Worm (Caenorhabditis elegans) whole organism, young adult: ENCODE data around the gene msp-152.

ENCODE experiments used
- B0019.2 ChIP-seq: fragments of 200-800 bp; sonication (Bioruptor generic); conservative IDR thresholded peaks from 2 replicates; pipeline ENCODE4 v1.3.6; 2022; ENCODE audit warnings: missing genetic modification reagents, missing genetic modification characterization, missing compliant biosample characterization
- B0336.3 ChIP-seq: fragments of 200-800 bp; sonication (Bioruptor generic); IDR thresholded peaks from 2 replicates; pipeline ENCODE4 v1.3.6; 2022; ENCODE audit warnings: missing genetic modification characterization, missing compliant biosample characterization
- C06A6.2 ChIP-seq: fragments of 200-800 bp; sonication (Bioruptor generic); conservative IDR thresholded peaks from 2 replicates; pipeline ENCODE4 v1.3.6; 2022; ENCODE audit warnings: missing genetic modification characterization, missing compliant biosample characterization
- F10E7.11 ChIP-seq: sonication (generic microtip); optimal IDR thresholded peaks from 2 replicates; lab custom pipeline; 2017; ENCODE audit warnings: mild to moderate bottlenecking, missing genetic modification characterization, moderate library complexity, missing compliant biosample characterization
- F37B4.10 ChIP-seq: fragments of 200-800 bp; sonication (Bioruptor generic); IDR thresholded peaks from 2 replicates; pipeline ENCODE4 v1.3.6; 2022; ENCODE audit warnings: missing genetic modification characterization, missing compliant biosample characterization
- F39B2.1 ChIP-seq: fragments of 200-800 bp; sonication (Bioruptor generic); IDR thresholded peaks from 2 replicates; pipeline ENCODE4 v1.3.6; 2022; ENCODE audit warnings: missing genetic modification reagents, missing genetic modification characterization, missing compliant biosample characterization
- F49E8.2 ChIP-seq: sonication (generic microtip); optimal IDR thresholded peaks from 3 replicates; lab custom pipeline; 2017; ENCODE audit warnings: missing genetic modification characterization, mild to moderate bottlenecking, missing compliant biosample characterization, antibody characterized with exemption, moderate library complexity; ENCODE audit not compliant: insufficient read depth
- F52B5.7 ChIP-seq: sonication (generic microtip); optimal IDR thresholded peaks from 2 replicates; lab custom pipeline; 2016; ENCODE audit warnings: mild to moderate bottlenecking, missing genetic modification characterization, missing compliant biosample characterization
- F55B11.4 ChIP-seq: sonication (generic microtip); optimal IDR thresholded peaks from 2 replicates; lab custom pipeline; 2016; ENCODE audit warnings: missing compliant biosample characterization, missing genetic modification characterization, borderline replicate concordance; ENCODE audit not compliant: insufficient read depth
- F57A8.1 ChIP-seq: fragments of 200-800 bp; sonication (Bioruptor generic); optimal IDR thresholded peaks from 2 replicates; lab custom pipeline; 2018; ENCODE audit warnings: mild to moderate bottlenecking, missing genetic modification characterization, moderate library complexity, missing compliant biosample characterization
- F57C9.4 ChIP-seq: sonication (generic microtip); optimal IDR thresholded peaks from 2 replicates; lab custom pipeline; 2017; ENCODE audit warnings: mild to moderate bottlenecking, missing genetic modification characterization, missing compliant biosample characterization
- Y56A3A.18 ChIP-seq: fragments of 200-800 bp; sonication (Bioruptor generic); IDR thresholded peaks from 2 replicates; pipeline ENCODE4 v1.3.6; 2022; ENCODE audit warnings: missing genetic modification reagents, missing genetic modification characterization, missing compliant biosample characterization
- akir-1 ChIP-seq: fragments of 200-800 bp; sonication (Bioruptor generic); optimal IDR thresholded peaks from 2 replicates; lab custom pipeline; 2018; ENCODE audit warnings: mild to moderate bottlenecking, missing genetic modification characterization, moderate library complexity, missing compliant biosample characterization
- ama-1 ChIP-seq, 3 experiments: fragments of 150-350 bp in 1 of 3; sonication (generic microtip) in 2 of 3; optimal IDR thresholded peaks; 2 replicates each; lab custom pipeline; 2014 to 2018; ENCODE audit warnings: missing biosample characterization in 2 of 3, missing genetic modification characterization in 2 of 3, missing genetic modification reagents in 2 of 3
- atf-7 ChIP-seq: sonication (generic microtip); optimal IDR thresholded peaks from 2 replicates; lab custom pipeline; 2017; ENCODE audit warnings: mild to moderate bottlenecking, missing genetic modification characterization, missing compliant biosample characterization
- attf-3 ChIP-seq: fragments of 200-800 bp; sonication (Bioruptor generic); conservative IDR thresholded peaks from 2 replicates; pipeline ENCODE4 v1.3.6; 2022; ENCODE audit warnings: missing genetic modification reagents, missing genetic modification characterization, missing compliant biosample characterization
- ccch-3 ChIP-seq: fragments of 200-800 bp; sonication (Bioruptor generic); optimal IDR thresholded peaks from 2 replicates; lab custom pipeline; 2018; ENCODE audit warnings: mild to moderate bottlenecking, missing genetic modification characterization, missing compliant biosample characterization
- cebp-2 ChIP-seq: fragments of 200-800 bp; sonication (Bioruptor generic); IDR thresholded peaks from 2 replicates; pipeline ENCODE4 v1.3.6; 2022; ENCODE audit warnings: missing genetic modification characterization, missing compliant biosample characterization
- ceh-58 ChIP-seq: fragments of 200-800 bp; sonication (Bioruptor generic); IDR thresholded peaks from 2 replicates; pipeline ENCODE4 v1.3.6; 2022; ENCODE audit warnings: missing genetic modification characterization, missing compliant biosample characterization
- ceh-91 ChIP-seq: fragments of 200-800 bp; sonication (Bioruptor generic); IDR thresholded peaks from 2 replicates; pipeline ENCODE4 v1.3.6; 2022; ENCODE audit warnings: missing genetic modification reagents, missing genetic modification characterization, missing compliant biosample characterization
- chd-7 ChIP-seq: sonication (generic microtip); optimal IDR thresholded peaks from 2 replicates; lab custom pipeline; 2016; ENCODE audit warnings: mild to moderate bottlenecking, missing genetic modification characterization, moderate library complexity, missing compliant biosample characterization
- die-1 ChIP-seq: sonication (generic microtip); optimal IDR thresholded peaks from 2 replicates; lab custom pipeline; 2016; ENCODE audit warnings: missing genotype, mild to moderate bottlenecking, missing genetic modification characterization, missing compliant biosample characterization
- egl-18 ChIP-seq: fragments of 200-800 bp; sonication (Bioruptor generic); IDR thresholded peaks from 2 replicates; pipeline ENCODE4 v1.3.6; 2022; ENCODE audit warnings: missing genetic modification reagents, missing genetic modification characterization, missing compliant biosample characterization
- ekl-4 ChIP-seq: fragments of 200-800 bp; sonication (Bioruptor generic); IDR thresholded peaks from 2 replicates; pipeline ENCODE4 v1.3.6; 2022; ENCODE audit warnings: missing genetic modification reagents, missing genetic modification characterization, missing compliant biosample characterization
- him-1 ChIP-seq: sonication (generic microtip); optimal IDR thresholded peaks from 2 replicates; lab custom pipeline; 2016; ENCODE audit warnings: missing genotype, missing genetic modification reagents, missing genetic modification characterization, missing compliant biosample characterization
- hmg-1.2 ChIP-seq: fragments of 200-800 bp; sonication (Bioruptor generic); IDR thresholded peaks from 2 replicates; pipeline ENCODE4 v1.3.6; 2022; ENCODE audit warnings: missing genetic modification reagents, missing genetic modification characterization, missing compliant biosample characterization
- hrde-1 ChIP-seq: sonication (generic microtip); optimal IDR thresholded peaks from 2 replicates; lab custom pipeline; 2016; ENCODE audit warnings: missing genetic modification characterization, mild to moderate bottlenecking, missing compliant biosample characterization, moderate library complexity, missing genotype, missing genetic modification reagents, borderline replicate concordance
- lag-1 ChIP-seq: fragments of 200-800 bp; sonication (Bioruptor generic); IDR thresholded peaks from 2 replicates; pipeline ENCODE4 v1.3.6; 2022; ENCODE audit warnings: missing genetic modification reagents, missing genetic modification characterization, missing compliant biosample characterization
- let-526 ChIP-seq: fragments of 200-800 bp; sonication (Bioruptor generic); IDR thresholded peaks from 2 replicates; pipeline ENCODE4 v1.3.6; 2022; ENCODE audit warnings: missing genetic modification reagents, missing genetic modification characterization, missing compliant biosample characterization
- lin-35 ChIP-seq, 3 experiments: fragments of 150-350 bp in 2 of 3; sonication (generic microtip) in 1 of 3; optimal IDR thresholded peaks; 2 replicates each; lab custom pipeline; 2014 to 2018; ENCODE audit warnings: missing biosample characterization in 3 of 3, missing genetic modification characterization in 3 of 3, missing genetic modification reagents in 3 of 3
- lsy-27 ChIP-seq: sonication (generic microtip); optimal IDR thresholded peaks from 2 replicates; lab custom pipeline; 2017; ENCODE audit warnings: missing genetic modification characterization, mild to moderate bottlenecking, missing compliant biosample characterization, antibody characterized with exemption, missing genotype, borderline replicate concordance; ENCODE audit not compliant: insufficient read depth
- mel-28 ChIP-seq: sonication (generic microtip); optimal IDR thresholded peaks from 2 replicates; lab custom pipeline; 2016; ENCODE audit warnings: borderline replicate concordance, mild to moderate bottlenecking, missing genetic modification characterization, missing compliant biosample characterization
- nhr-120 ChIP-seq: fragments of 200-800 bp; sonication (Bioruptor generic); IDR thresholded peaks from 2 replicates; pipeline ENCODE4 v1.3.6; 2022; ENCODE audit warnings: missing genetic modification characterization, missing compliant biosample characterization
- nhr-80 ChIP-seq: sonication (generic microtip); optimal IDR thresholded peaks from 2 replicates; lab custom pipeline; 2016; ENCODE audit warnings: missing genetic modification characterization, missing compliant biosample characterization
- rec-8 ChIP-seq, 2 experiments: sonication (generic microtip); optimal IDR thresholded peaks; 2 replicates each; lab custom pipeline; 2016; ENCODE audit warnings: mild to moderate bottlenecking in 2 of 2, missing genetic modification characterization in 2 of 2, missing genetic modification reagents in 2 of 2, missing genotype in 2 of 2, missing biosample characterization in 1 of 2, missing compliant biosample characterization in 1 of 2, moderate library complexity in 1 of 2
- sdz-38 ChIP-seq: sonication (generic microtip); optimal IDR thresholded peaks from 2 replicates; lab custom pipeline; 2016; ENCODE audit warnings: missing genotype, missing genetic modification characterization, missing compliant biosample characterization
- sea-2 ChIP-seq: fragments of 200-800 bp; sonication (Bioruptor generic); IDR thresholded peaks from 2 replicates; pipeline ENCODE4 v1.3.6; 2022; ENCODE audit warnings: missing genetic modification characterization, missing compliant biosample characterization
- snpc-1.1 ChIP-seq: sonication (generic microtip); optimal IDR thresholded peaks from 2 replicates; lab custom pipeline; 2017; ENCODE audit warnings: missing genetic modification characterization, mild to moderate bottlenecking, missing compliant biosample characterization, antibody characterized with exemption, moderate library complexity, missing genotype, missing genetic modification reagents; ENCODE audit not compliant: insufficient read depth
- snpc-1.3 ChIP-seq: sonication (generic microtip); optimal IDR thresholded peaks from 2 replicates; lab custom pipeline; 2017; ENCODE audit warnings: missing genetic modification characterization, mild to moderate bottlenecking, missing compliant biosample characterization, antibody characterized with exemption, moderate library complexity, missing genotype, missing genetic modification reagents; ENCODE audit not compliant: insufficient read depth
- snpc-3.4 ChIP-seq: sonication (generic microtip); optimal IDR thresholded peaks from 2 replicates; lab custom pipeline; 2017; ENCODE audit warnings: missing genetic modification characterization, mild to moderate bottlenecking, missing compliant biosample characterization, antibody characterized with exemption, moderate library complexity, missing genotype, missing genetic modification reagents
- somi-1 ChIP-seq: fragments of 200-800 bp; sonication (Bioruptor generic); optimal IDR thresholded peaks from 2 replicates; lab custom pipeline; 2018; ENCODE audit warnings: mild to moderate bottlenecking, missing genetic modification characterization, missing compliant biosample characterization
- sptf-2 ChIP-seq: fragments of 200-800 bp; sonication (Bioruptor generic); optimal IDR thresholded peaks from 2 replicates; lab custom pipeline; 2018; ENCODE audit warnings: mild to moderate bottlenecking, missing genetic modification characterization, missing compliant biosample characterization
- tbx-9 ChIP-seq: sonication (generic microtip); optimal IDR thresholded peaks from 2 replicates; lab custom pipeline; 2016; ENCODE audit warnings: borderline replicate concordance, missing genetic modification characterization, inconsistent platforms, missing compliant biosample characterization
- unc-130 ChIP-seq: sonication (generic microtip); optimal IDR thresholded peaks from 2 replicates; lab custom pipeline; 2016; ENCODE audit warnings: missing genetic modification reagents, missing genetic modification characterization, missing compliant biosample characterization
- zim-3 ChIP-seq: sonication (generic microtip); optimal IDR thresholded peaks from 2 replicates; lab custom pipeline; 2017; ENCODE audit warnings: mild to moderate bottlenecking, missing genetic modification characterization, moderate library complexity, missing compliant biosample characterization
- ztf-18 ChIP-seq: sonication (generic microtip); optimal IDR thresholded peaks from 2 replicates; lab custom pipeline; 2016; ENCODE audit warnings: missing genotype, mild to moderate bottlenecking, missing genetic modification characterization, missing compliant biosample characterization
- ztf-26 ChIP-seq: sonication (generic microtip); optimal IDR thresholded peaks from 2 replicates; lab custom pipeline; 2017; ENCODE audit warnings: missing genetic modification characterization, missing compliant biosample characterization

msp-152 gene

ce11 chrII:4942397-4942796 lies 9.6 kb downstream of the msp-152 start (continued):
- no peak for TF ChIP-seq lsy-27 (tag; lab: Kevin White, UChicago)
- no peak for TF ChIP-seq sea-2
- no peak for TF ChIP-seq mel-28 (tag; lab: Kevin White, UChicago)
- peak; percentile 7 for TF ChIP-seq somi-1 (GFP tag; lab: Kevin White, UChicago)
- TF ChIP-seq unc-130 (GFP tag; lab: Kevin White, UChicago): peak; percentile 46
- TF ChIP-seq B0336.3 (GFP tag; lab: Robert Waterston, UW): peak; percentile 60
- TF ChIP-seq nhr-120 (GFP tag; lab: Robert Waterston, UW): 0 out of 2 replicates have a peak, but pooled peaks have one; percentile 71
- TF ChIP-seq ztf-26 (tag; lab: Kevin White, UChicago): peak; percentile 85
- peak; percentile 83 for TF ChIP-seq ama-1 (optimal IDR thresholded peaks at IDR 0.05; lab: Kevin White, UChicago)
- TF ChIP-seq ama-1 (GFP tag; optimal IDR thresholded peaks at IDR 0.05; lab: Kevin White, UChicago): peak; percentile 31 to 54
- no peak for TF ChIP-seq sptf-2
- TF ChIP-seq lin-35 (GFP tag; optimal IDR thresholded peaks at IDR 0.05; lab: Kevin White, UChicago): peak in 1 of 3 experiments; percentile 30
- peak; percentile 59; the same call in 1 of the 2 replicates for TF ChIP-seq ekl-4 (GFP tag; lab: Robert Waterston, UW)
- no peak for TF ChIP-seq snpc-1.1
- TF ChIP-seq snpc-3.4 (tag; lab: Kevin White, UChicago): no peak
- TF ChIP-seq akir-1 (GFP tag; lab: Kevin White, UChicago): no peak
- peak; percentile 74; the same call in 1 of the 2 replicates for TF ChIP-seq let-526 (GFP tag; lab: Robert Waterston, UW)
- peak; percentile 53 to 78 for TF ChIP-seq rec-8 (tag; optimal IDR thresholded peaks at IDR 0.05; lab: Kevin White, UChicago)
- TF ChIP-seq hrde-1: peak; percentile 84
- peak; percentile 52 for TF ChIP-seq F10E7.11
- no peak for TF ChIP-seq lag-1
- no peak for TF ChIP-seq ccch-3 (GFP tag; lab: Kevin White, UChicago)
- no peak for TF ChIP-seq egl-18 (GFP tag; lab: Robert Waterston, UW)
- TF ChIP-seq B0019.2 (GFP tag; lab: Robert Waterston, UW): no peak
- TF ChIP-seq cebp-2 (GFP tag; lab: Robert Waterston, UW): peak; percentile 87
- TF ChIP-seq F49E8.2 (tag; lab: Kevin White, UChicago): peak; percentile 46
- peak; percentile 66; the same call in 1 of the 2 replicates for TF ChIP-seq Y56A3A.18 (GFP tag; lab: Robert Waterston, UW)
- TF ChIP-seq die-1 (tag; lab: Kevin White, UChicago): peak; percentile 64
- TF ChIP-seq F39B2.1 (GFP tag; lab: Robert Waterston, UW): no peak
- TF ChIP-seq nhr-80 (tag; lab: Kevin White, UChicago): no peak
- peak; percentile 61 for TF ChIP-seq zim-3 (tag; lab: Kevin White, UChicago)
- TF ChIP-seq attf-3 (GFP tag; lab: Robert Waterston, UW): 0 out of 2 replicates have a peak, but pooled peaks have one; percentile 12
- no peak for TF ChIP-seq F55B11.4
- no peak for TF ChIP-seq F37B4.10 (GFP tag; lab: Robert Waterston, UW)
- TF ChIP-seq F57C9.4 (tag; lab: Kevin White, UChicago): no peak
- no peak for TF ChIP-seq atf-7
- 0 out of 2 replicates have a peak, but pooled peaks have one; percentile 56 for TF ChIP-seq ceh-58 (GFP tag; lab: Robert Waterston, UW)
- peak; percentile 91 for TF ChIP-seq F52B5.7 (tag; lab: Kevin White, UChicago)
- TF ChIP-seq tbx-9 (tag; lab: Kevin White, UChicago): no peak
- TF ChIP-seq ceh-91: 0 out of 2 replicates have a peak, but pooled peaks have one; percentile 43
- no peak for TF ChIP-seq sdz-38 (tag; lab: Kevin White, UChicago)
- TF ChIP-seq C06A6.2 (GFP tag; lab: Robert Waterston, UW): no peak; the same call in 1 of the 2 replicates
- peak; percentile 82 for TF ChIP-seq chd-7 (tag; lab: Kevin White, UChicago)
- peak; percentile 42 for TF ChIP-seq him-1 (tag; lab: Kevin White, UChicago)
- peak; percentile 42 for TF ChIP-seq snpc-1.3
- no peak for TF ChIP-seq F57A8.1 (GFP tag; lab: Kevin White, UChicago)
- TF ChIP-seq ztf-18 (tag; lab: Kevin White, UChicago): peak; percentile 23
- TF ChIP-seq hmg-1.2 (GFP tag; lab: Robert Waterston, UW): peak; percentile 59
